Worm (Caenorhabditis elegans) whole organism, mixed stage, embryonic: Measurements from ENCODE around the gene F46C5.6.

Source experiments
- blmp-1 ChIP-seq: fragments of 150-350 bp; optimal IDR thresholded peaks from 2 replicates; lab custom pipeline; 2014; ENCODE audit warnings: missing biosample characterization, missing genetic modification characterization
- elt-3 ChIP-seq: fragments of 150-350 bp; optimal IDR thresholded peaks from 2 replicates; lab custom pipeline; 2014; ENCODE audit warnings: missing biosample characterization, missing genetic modification characterization
- mab-5 ChIP-seq: fragments of 150-350 bp; optimal IDR thresholded peaks from 2 replicates; lab custom pipeline; 2014; ENCODE audit warnings: missing biosample characterization, missing genetic modification characterization
- mep-1 ChIP-seq: fragments of 150-350 bp; optimal IDR thresholded peaks from 2 replicates; lab custom pipeline; 2017; ENCODE audit warnings: missing biosample characterization, missing genetic modification reagents, missing genetic modification characterization, inconsistent platforms
- nhr-12 ChIP-seq: fragments of 150-350 bp; optimal IDR thresholded peaks from 2 replicates; lab custom pipeline; 2014; ENCODE audit warnings: missing biosample characterization, missing genetic modification characterization
- snpc-4 ChIP-seq: fragments of 150-350 bp; optimal IDR thresholded peaks from 2 replicates; lab custom pipeline; 2014; ENCODE audit warnings: missing biosample characterization, missing genetic modification characterization
- sptf-1 ChIP-seq: sonication (generic microtip); optimal IDR thresholded peaks from 2 replicates; lab custom pipeline; 2017; ENCODE audit warnings: mild to moderate bottlenecking, missing genetic modification characterization, moderate library complexity, missing compliant biosample characterization
- tbx-8 ChIP-seq: fragments of 200-800 bp; sonication (Bioruptor generic); optimal IDR thresholded peaks from 2 replicates; lab custom pipeline; 2018; ENCODE audit warnings: mild to moderate bottlenecking, missing genetic modification characterization, moderate library complexity, missing compliant biosample characterization
- ztf-11 ChIP-seq: fragments of 150-350 bp; optimal IDR thresholded peaks from 2 replicates; lab custom pipeline; 2014; ENCODE audit warnings: missing biosample characterization, missing genetic modification characterization

DNA sequence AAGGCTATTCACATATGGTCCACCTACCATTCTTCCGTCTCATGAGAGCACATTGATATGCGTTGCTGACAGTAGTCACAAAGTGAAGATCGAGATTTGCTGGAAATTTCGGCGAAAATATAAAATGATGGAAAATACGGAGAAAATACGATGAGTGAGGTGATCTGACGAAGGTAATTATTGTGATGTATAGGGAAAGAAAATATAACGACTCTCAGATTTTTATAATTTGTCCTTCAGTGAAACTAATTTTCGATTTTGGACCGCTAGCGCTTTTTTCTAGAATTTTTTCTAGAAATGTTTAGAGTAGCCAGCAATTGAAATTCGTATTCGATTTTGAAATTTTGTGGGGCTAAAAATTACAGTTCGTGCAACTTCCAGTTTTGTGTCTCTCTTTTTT is 15.1 kb downstream of the F46C5.6 start, which contains the start of gene F46C5.2:
- TF ChIP-seq ztf-11 (tag; lab: Kevin White, UChicago) (no peak), sptf-1 (tag; lab: Kevin White, UChicago) (no peak), blmp-1 (no peak), snpc-4 (tag; lab: Kevin White, UChicago) (no peak), mep-1 (tag; lab: Kevin White, UChicago) (no peak), elt-3 (tag; lab: Kevin White, UChicago) (no peak), mab-5 (tag; lab: Kevin White, UChicago) (no peak), nhr-12 (tag; lab: Kevin White, UChicago) (no peak), tbx-8 (no peak)
